Fruit fly (Drosophila melanogaster): ENCODE results near the gene CG4022.
A peak's percentile ranks its signal among the peaks of the same experiment; 100 is the strongest.

CG4022 gene

DNA sequence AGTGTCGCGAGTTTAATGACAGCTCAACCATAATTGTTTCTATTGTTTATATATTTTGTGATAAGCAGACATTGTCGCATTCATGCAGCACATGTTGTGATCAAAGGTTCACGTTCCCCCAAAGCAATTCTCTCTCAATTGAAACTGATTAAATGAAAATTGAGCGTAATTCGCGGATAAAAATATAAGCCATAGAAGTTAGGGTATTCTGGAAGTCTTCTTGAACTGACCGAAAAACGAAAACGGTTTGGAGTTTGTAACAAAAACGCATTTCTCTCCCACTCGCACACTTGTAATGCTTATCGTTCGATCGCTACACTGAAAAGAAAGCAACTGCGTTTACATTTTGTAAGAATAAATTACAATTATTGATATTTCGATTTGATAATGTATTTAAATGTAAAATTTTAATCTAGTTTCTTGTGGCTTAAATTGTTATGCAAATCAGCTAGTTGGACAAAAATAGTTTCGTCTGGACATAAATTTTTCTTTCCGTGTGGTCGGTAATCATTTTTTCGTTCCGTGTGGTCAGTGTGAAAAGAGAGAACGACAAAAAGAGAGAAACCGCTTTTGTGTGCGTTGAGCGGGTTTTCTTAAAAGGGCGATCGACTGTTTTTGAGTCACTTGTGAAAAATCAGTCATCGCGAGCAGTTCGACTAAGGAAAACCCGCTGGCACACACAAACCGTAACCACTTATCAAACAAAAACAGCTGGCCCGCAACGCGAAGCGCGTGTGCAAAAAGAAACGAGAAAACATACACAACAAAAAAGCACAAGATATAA is 12.2 kb upstream of the CG4022 start, which contains the start of gene aay (continued):
- TF ChIP-seq Optix (GFP tag; IDR thresholded peaks at IDR 0.05) (peak; percentile 95), CG32772 (GFP tag; IDR thresholded peaks at IDR 0.05) (peak; percentile 98), CG1233 (GFP tag; optimal IDR thresholded peaks at IDR 0.05) (peak; percentile 99), ash1 (GFP tag; optimal IDR thresholded peaks at IDR 0.05) (peak; percentile 87), nom (GFP tag; optimal IDR thresholded peaks at IDR 0.05) (peak; percentile 94), ab (GFP tag; optimal IDR thresholded peaks at IDR 0.05) (peak; percentile 82), jigr1 (GFP tag; IDR thresholded peaks at IDR 0.05) (peak; percentile 95), CG8089 (GFP tag; optimal IDR thresholded peaks at IDR 0.05) (peak; percentile 97), pum (GFP tag; optimal IDR thresholded peaks at IDR 0.05) (peak; percentile 96), sd (tag; optimal IDR thresholded peaks at IDR 0.05) (peak; percentile 96), fd96Cb (tag; optimal IDR thresholded peaks at IDR 0.05) (peak; percentile 99), cwo (GFP tag; optimal IDR thresholded peaks at IDR 0.05) (peak; percentile 97), Ssrp (tag; optimal IDR thresholded peaks at IDR 0.05) (peak; percentile 99), CG13424 (tag; optimal IDR thresholded peaks at IDR 0.05) (peak; percentile 99), chm (GFP tag; IDR thresholded peaks at IDR 0.05) (peak; percentile 99), emc (GFP tag; optimal IDR thresholded peaks at IDR 0.05) (peak; percentile 94), dan (GFP tag; IDR thresholded peaks at IDR 0.05) (peak; percentile 96), Oli (tag; optimal IDR thresholded peaks at IDR 0.05) (peak; percentile 99), run (tag; optimal IDR thresholded peaks at IDR 0.05) (peak; percentile 99), CG7372 (GFP tag; IDR thresholded peaks at IDR 0.05) (peak; percentile 97), oc (tag; optimal IDR thresholded peaks at IDR 0.05) (peak; percentile 99), Sry-β (GFP tag; optimal IDR thresholded peaks at IDR 0.05) (peak; percentile 76), Abd-B (GFP tag; optimal IDR thresholded peaks at IDR 0.05) (peak; percentile 99), CG7786 (GFP tag; optimal IDR thresholded peaks at IDR 0.05) (peak; percentile 97), shn (GFP tag; optimal IDR thresholded peaks at IDR 0.05) (peak; percentile 95), CG30431 (GFP tag; optimal IDR thresholded peaks at IDR 0.05) (peak; percentile 98), Sry-δ (GFP tag; optimal IDR thresholded peaks at IDR 0.05) (peak; percentile 66), CG1603 (tag; optimal IDR thresholded peaks at IDR 0.05) (peak; percentile 97), CG6854 (GFP tag; optimal IDR thresholded peaks at IDR 0.05) (peak; percentile 98), kay (GFP tag; optimal IDR thresholded peaks at IDR 0.05) (peak; percentile 98), bowl (GFP tag; IDR thresholded peaks at IDR 0.05) (peak; percentile 96), twi (tag; optimal IDR thresholded peaks at IDR 0.05) (peak; percentile 96), CG6765 (GFP tag; optimal IDR thresholded peaks at IDR 0.05) (peak; percentile 98), CG7963 (GFP tag; IDR thresholded peaks at IDR 0.05; ENCODE audit: partially characterized antibody) (no peak), CG2199 (GFP tag; IDR thresholded peaks at IDR 0.05) (peak; percentile 97), dysf (GFP tag; IDR thresholded peaks at IDR 0.05) (peak; percentile 99), Dip3 (GFP tag; optimal IDR thresholded peaks at IDR 0.05) (peak; percentile 98), zfh2 (GFP tag; optimal IDR thresholded peaks at IDR 0.05) (peak; percentile 96), en (GFP tag; optimal IDR thresholded peaks at IDR 0.05) (peak; percentile 94), gem (tag; optimal IDR thresholded peaks at IDR 0.05) (peak; percentile 100), CG3065 (GFP tag; optimal IDR thresholded peaks at IDR 0.05) (peak; percentile 98), CG17385 (GFP tag; optimal IDR thresholded peaks at IDR 0.05) (peak; percentile 98), CG5953 (GFP tag; IDR thresholded peaks at IDR 0.05) (peak; percentile 97), CG10654 (GFP tag; optimal IDR thresholded peaks at IDR 0.05) (peak; percentile 98), fd102C (GFP tag; optimal IDR thresholded peaks at IDR 0.05) (peak; percentile 98), Scr (GFP tag; IDR thresholded peaks at IDR 0.05; ENCODE audit: partially characterized antibody) (no peak), CG9727 (GFP tag; optimal IDR thresholded peaks at IDR 0.05) (peak; percentile 100), Blimp-1 (GFP tag; optimal IDR thresholded peaks at IDR 0.05) (peak; percentile 99), al (GFP tag; IDR thresholded peaks at IDR 0.05) (peak; percentile 96)

Measured in whole organism, embryonic.